Fruit fly (Drosophila melanogaster) whole organism, wandering third instar larva: ENCODE data around the gene Pka-C3.

Experiments
- Abd-B ChIP-seq: fragments of >200 bp; optimal IDR thresholded peaks from 2 replicates; lab custom pipeline; 2017; ENCODE audit warnings: missing biosample characterization, missing genetic modification characterization
- CG32264 ChIP-seq: fragments of 200-800 bp; sonication (Bioruptor generic); optimal IDR thresholded peaks from 2 replicates; lab custom pipeline; 2016; ENCODE audit warnings: missing biosample characterization, missing genetic modification characterization
- CG9705 ChIP-seq: fragments of 200-800 bp; sonication (Bioruptor generic); optimal IDR thresholded peaks from 2 replicates; lab custom pipeline; 2018; ENCODE audit warnings: missing biosample characterization, mild to moderate bottlenecking, missing genetic modification characterization
- CrebA ChIP-seq: fragments of 200-800 bp; sonication (Bioruptor generic); optimal IDR thresholded peaks from 2 replicates; lab custom pipeline; 2016; ENCODE audit warnings: missing biosample characterization, mild to moderate bottlenecking, missing genetic modification characterization, borderline replicate concordance
- Dfd ChIP-seq: fragments of >200 bp; optimal IDR thresholded peaks from 2 replicates; lab custom pipeline; 2017; ENCODE audit warnings: missing biosample characterization, missing genetic modification characterization
- Dif ChIP-seq: fragments of 200-275, 200-300 bp; sonication (Bioruptor generic); optimal IDR thresholded peaks from 2 replicates; lab custom pipeline; 2018; ENCODE audit warnings: missing biosample characterization, missing genetic modification characterization; ENCODE audit not compliant: partially characterized antibody
- GATAd ChIP-seq: sonication (Bioruptor generic); optimal IDR thresholded peaks from 2 replicates; lab custom pipeline; 2016; ENCODE audit warnings: missing biosample characterization, missing genetic modification characterization
- HLH106 ChIP-seq: fragments of 200-800 bp; optimal IDR thresholded peaks from 3 replicates; lab custom pipeline; 2019; ENCODE audit warnings: missing biosample characterization, mild to moderate bottlenecking, missing genetic modification characterization, moderate library complexity
- Hnf4 ChIP-seq: fragments of 200-800 bp; sonication (Bioruptor generic); optimal IDR thresholded peaks from 2 replicates; lab custom pipeline; 2016; ENCODE audit warnings: missing biosample characterization, mild to moderate bottlenecking, missing genetic modification characterization
- Hr78 ChIP-seq: fragments of >200 bp; optimal IDR thresholded peaks from 2 replicates; lab custom pipeline; 2017; ENCODE audit warnings: missing biosample characterization, missing genetic modification characterization
- Hr83 ChIP-seq: fragments of 200-300 bp; sonication (Bioruptor generic); optimal IDR thresholded peaks from 2 replicates; lab custom pipeline; 2016; ENCODE audit warnings: missing biosample characterization, mild to moderate bottlenecking, missing genetic modification characterization, moderate library complexity; ENCODE audit not compliant: poor library complexity, severe bottlenecking
- Jra ChIP-seq: sonication (Bioruptor generic); optimal IDR thresholded peaks from 2 replicates; lab custom pipeline; 2016; ENCODE audit warnings: missing biosample characterization, missing genetic modification characterization
- Mio ChIP-seq: sonication (Bioruptor generic); optimal IDR thresholded peaks from 2 replicates; lab custom pipeline; 2016; ENCODE audit warnings: missing biosample characterization, missing genetic modification characterization
- Myc ChIP-seq: fragments of >200 bp; optimal IDR thresholded peaks from 2 replicates; lab custom pipeline; 2017
- N ChIP-seq: fragments of >200 bp; optimal IDR thresholded peaks from 2 replicates; lab custom pipeline; 2018; ENCODE audit warnings: missing biosample characterization, missing external identifiers, missing genetic modification characterization
- OdsH ChIP-seq: fragments of 200-800 bp; sonication (Bioruptor generic); optimal IDR thresholded peaks from 2 replicates; lab custom pipeline; 2016; ENCODE audit warnings: missing biosample characterization, mild to moderate bottlenecking, missing genetic modification characterization
- Rel ChIP-seq, 2 experiments: fragments of 200-800 bp; sonication (Bioruptor generic) in 1 of 2; optimal IDR thresholded peaks; 2 replicates in 1 of 2; 3 replicates in 1 of 2; lab custom pipeline; 2016 to 2019; ENCODE audit warnings: mild to moderate bottlenecking in 2 of 2, missing biosample characterization in 2 of 2, missing genetic modification characterization in 2 of 2, moderate library complexity in 1 of 2
- Sp1 ChIP-seq: fragments of 200-800 bp; sonication (Bioruptor generic); optimal IDR thresholded peaks from 3 replicates; lab custom pipeline; 2019; ENCODE audit warnings: missing biosample characterization, mild to moderate bottlenecking, missing genetic modification characterization, moderate library complexity
- Vsx2 ChIP-seq: fragments of 200-300, 225-300 bp; sonication (Bioruptor generic); optimal IDR thresholded peaks from 2 replicates; lab custom pipeline; 2018; ENCODE audit warnings: missing biosample characterization, missing genetic modification characterization; ENCODE audit not compliant: partially characterized antibody
- br ChIP-seq: fragments of 200-800 bp; sonication (Bioruptor generic); optimal IDR thresholded peaks from 2 replicates; lab custom pipeline; 2016; ENCODE audit warnings: missing biosample characterization, missing genetic modification characterization
- brk ChIP-seq: fragments of 200-800 bp; sonication (Bioruptor generic); optimal IDR thresholded peaks from 2 replicates; lab custom pipeline; 2016; ENCODE audit warnings: missing biosample characterization, mild to moderate bottlenecking, missing genetic modification characterization
- dl ChIP-seq, 2 experiments: fragments of 175-275, 200-275 bp in 1 of 2; fragments of 200-275 bp in 1 of 2; sonication (Bioruptor generic); optimal IDR thresholded peaks; lab custom pipeline; 2018; ENCODE audit warnings: mild to moderate bottlenecking in 2 of 2, missing biosample characterization in 2 of 2, missing genetic modification characterization in 2 of 2, moderate library complexity in 2 of 2; ENCODE audit not compliant: partially characterized antibody in 2 of 2, insufficient read depth in 1 of 2
- dmrt93B ChIP-seq: fragments of 200-800 bp; sonication (Bioruptor generic); optimal IDR thresholded peaks from 2 replicates; lab custom pipeline; 2018; ENCODE audit warnings: missing biosample characterization, mild to moderate bottlenecking, missing genetic modification characterization
- dsf ChIP-seq: sonication (Bioruptor generic); optimal IDR thresholded peaks from 2 replicates; lab custom pipeline; 2016; ENCODE audit warnings: missing biosample characterization, missing genetic modification characterization, borderline replicate concordance
- ey ChIP-seq: fragments of 200-800 bp; sonication (Bioruptor generic); optimal IDR thresholded peaks from 2 replicates; lab custom pipeline; 2016; ENCODE audit warnings: missing biosample characterization, missing genetic modification characterization
- foxo ChIP-seq, 2 experiments: fragments of 200-800 bp; sonication (Bioruptor generic); optimal IDR thresholded peaks; 2 replicates in 1 of 2; 3 replicates in 1 of 2; lab custom pipeline; 2016 to 2017; ENCODE audit warnings: missing biosample characterization in 2 of 2, missing genetic modification characterization in 2 of 2
- fru ChIP-seq: fragments of 200-800 bp; sonication (Bioruptor generic); optimal IDR thresholded peaks from 3 replicates; lab custom pipeline; 2016; ENCODE audit warnings: missing biosample characterization, mild to moderate bottlenecking, missing genetic modification characterization
- h ChIP-seq: fragments of 200-800 bp; sonication (Bioruptor generic); optimal IDR thresholded peaks from 3 replicates; lab custom pipeline; 2016; ENCODE audit warnings: missing biosample characterization, mild to moderate bottlenecking, missing genetic modification characterization
- jim ChIP-seq: fragments of 175-275, 200-325 bp; sonication (Bioruptor generic); optimal IDR thresholded peaks from 2 replicates; lab custom pipeline; 2016; ENCODE audit warnings: missing biosample characterization, mild to moderate bottlenecking, missing genetic modification characterization
- lola ChIP-seq: fragments of >200 bp; optimal IDR thresholded peaks from 2 replicates; lab custom pipeline; 2017; ENCODE audit warnings: missing biosample characterization, missing genetic modification characterization
- pan ChIP-seq: fragments of >200 bp; optimal IDR thresholded peaks from 2 replicates; lab custom pipeline; 2017
- psq ChIP-seq: fragments of 200-800 bp; sonication (Bioruptor generic); optimal IDR thresholded peaks from 3 replicates; lab custom pipeline; 2017; ENCODE audit warnings: missing biosample characterization, mild to moderate bottlenecking, missing genetic modification characterization, moderate library complexity
- rgr ChIP-seq: fragments of 200-800 bp; sonication (Bioruptor generic); optimal IDR thresholded peaks from 3 replicates; lab custom pipeline; 2016; ENCODE audit warnings: missing biosample characterization, mild to moderate bottlenecking, missing genetic modification characterization
- sage ChIP-seq: fragments of 200-800 bp; sonication (Bioruptor generic); optimal IDR thresholded peaks from 2 replicates; lab custom pipeline; 2016; ENCODE audit warnings: missing biosample characterization, mild to moderate bottlenecking, missing genetic modification characterization
- sv ChIP-seq: fragments of 200-800 bp; sonication (Bioruptor generic); optimal IDR thresholded peaks from 3 replicates; lab custom pipeline; 2016; ENCODE audit warnings: missing biosample characterization, missing genetic modification characterization
- tai ChIP-seq: sonication (Bioruptor generic); optimal IDR thresholded peaks from 2 replicates; lab custom pipeline; 2016; ENCODE audit warnings: missing biosample characterization, missing genetic modification characterization
- usp ChIP-seq: fragments of >200 bp; optimal IDR thresholded peaks from 2 replicates; lab custom pipeline; 2017; ENCODE audit warnings: missing biosample characterization, missing genetic modification characterization
- woc ChIP-seq: sonication (Bioruptor generic); optimal IDR thresholded peaks from 2 replicates; lab custom pipeline; 2016; ENCODE audit warnings: missing biosample characterization, mild to moderate bottlenecking, missing genetic modification characterization

Gene Pka-C3

DNA sequence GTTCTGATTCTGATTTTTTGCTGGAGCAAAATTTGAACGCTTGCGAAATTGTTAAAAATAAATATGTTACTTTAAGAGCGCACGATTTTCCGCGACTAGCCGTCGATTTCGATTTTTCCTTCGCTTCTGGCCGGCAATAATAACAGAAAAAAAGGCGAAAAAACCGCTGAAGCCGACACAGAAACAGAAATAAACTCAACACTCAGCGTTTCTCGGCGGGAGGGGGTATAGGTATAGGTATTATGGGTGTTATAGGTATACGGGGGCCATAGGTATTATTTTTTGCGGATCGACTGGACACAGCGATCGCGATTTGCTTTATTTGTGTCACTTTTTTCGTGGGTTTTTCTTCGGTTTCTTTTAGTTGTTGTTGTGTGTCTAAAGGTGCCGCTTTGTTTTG lies 2.3 kb downstream of the Pka-C3 start:
- TF ChIP-seq foxo (GFP tag; optimal IDR thresholded peaks at IDR 0.05; lab: Kevin White, UChicago) (no peak), sv (GFP tag; lab: Kevin White, UChicago) (no peak), fru (GFP tag; lab: Kevin White, UChicago) (no peak), CrebA (no peak), Dfd (GFP tag; lab: Kevin White, UChicago) (no peak), Hr78 (no peak), Dif (GFP tag; lab: Kevin White, UChicago) (no peak), Jra (GFP tag; lab: Kevin White, UChicago) (no peak), psq (GFP tag; lab: Kevin White, UChicago) (no peak), tai (GFP tag; lab: Kevin White, UChicago) (no peak), Mio (GFP tag; lab: Kevin White, UChicago) (no peak), Vsx2 (no peak)

- TF ChIP-seq CrebA (no peak), sage (GFP tag; lab: Kevin White, UChicago) (peak; percentile 80), CG32264 (GFP tag; lab: Kevin White, UChicago) (no peak), woc (GFP tag; lab: Kevin White, UChicago) (peak; percentile 70), tai (GFP tag; lab: Kevin White, UChicago) (no peak), Mio (GFP tag; lab: Kevin White, UChicago) (no peak), Abd-B (GFP tag; lab: Kevin White, UChicago) (no peak), GATAd (peak; percentile 43), lola (GFP tag; lab: Kevin White, UChicago) (no peak), dl (GFP tag; optimal IDR thresholded peaks at IDR 0.05; lab: Kevin White, UChicago; ENCODE audit: insufficient read depth in 1 of 2, partially characterized antibody in 2 of 2) (no peak), h (GFP tag; lab: Kevin White, UChicago) (peak; percentile 92), pan (no peak), fru (GFP tag; lab: Kevin White, UChicago) (peak; percentile 76), dmrt93B (GFP tag; lab: Kevin White, UChicago) (peak; percentile 77), sv (GFP tag; lab: Kevin White, UChicago) (no peak), Vsx2 (no peak), N (GFP tag; lab: Kevin White, UChicago) (no peak), psq (GFP tag; lab: Kevin White, UChicago) (peak; percentile 74), Rel (GFP tag; optimal IDR thresholded peaks at IDR 0.05; lab: Kevin White, UChicago) (no peak), Rel (tag; optimal IDR thresholded peaks at IDR 0.05; lab: Kevin White, UChicago) (no peak), Hr78 (no peak), jim (no peak), usp (no peak), Dfd (GFP tag; lab: Kevin White, UChicago) (no peak), CG9705 (GFP tag; lab: Kevin White, UChicago) (peak; percentile 72), Myc (lab: Kevin White, UChicago) (no peak), Hr83 (no peak), dsf (GFP tag; lab: Kevin White, UChicago) (peak; percentile 39), Sp1 (GFP tag; lab: Kevin White, UChicago) (peak; percentile 86), brk (GFP tag; lab: Kevin White, UChicago) (peak; percentile 63), rgr (peak; percentile 88), br (GFP tag; lab: Kevin White, UChicago) (peak; percentile 88), Dif (GFP tag; lab: Kevin White, UChicago) (no peak), Hnf4 (GFP tag; lab: Kevin White, UChicago) (peak; percentile 80), OdsH (GFP tag; lab: Kevin White, UChicago) (peak; percentile 89), Jra (GFP tag; lab: Kevin White, UChicago) (peak; percentile 29), ey (GFP tag; lab: Kevin White, UChicago) (peak; percentile 87), foxo (GFP tag; optimal IDR thresholded peaks at IDR 0.05; lab: Kevin White, UChicago) (peak in 1 of 2 experiments; percentile 83), HLH106 (tag; lab: Kevin White, UChicago) (peak; percentile 91)
These were observed 13.8 kb downstream of the Pka-C3 start for dm6 chr3L:15940823-15941222.
